Fruit fly (Drosophila melanogaster) whole organism, pupa: Measurements from ENCODE around the gene BBIP1.

Experiments used
- CG12605 ChIP-seq: fragments of 200-800 bp; sonication (Bioruptor generic); IDR thresholded peaks from 2 replicates; pipeline ENCODE4 v1.3.6; 2022; ENCODE audit warnings: missing biosample characterization, missing genetic modification characterization
- CG13204 ChIP-seq: fragments of 200-800 bp; sonication (Bioruptor generic); optimal IDR thresholded peaks from 2 replicates; lab custom pipeline; 2018; ENCODE audit warnings: missing biosample characterization, mild to moderate bottlenecking, missing genetic modification characterization, moderate library complexity
- CG15710 ChIP-seq: fragments of 200-800 bp; sonication (Bioruptor generic); optimal IDR thresholded peaks from 2 replicates; lab custom pipeline; 2018; ENCODE audit warnings: missing biosample characterization, mild to moderate bottlenecking, missing genetic modification characterization, moderate library complexity
- CG32121 ChIP-seq: fragments of 200-800 bp; sonication (Bioruptor generic); IDR thresholded peaks from 2 replicates; pipeline ENCODE4 v1.3.6; 2022; ENCODE audit warnings: missing biosample characterization, missing genetic modification characterization
- CG34367 ChIP-seq: fragments of 200-800 bp; sonication (Bioruptor generic); optimal IDR thresholded peaks from 2 replicates; lab custom pipeline; 2018; ENCODE audit warnings: missing biosample characterization, mild to moderate bottlenecking, missing genetic modification characterization
- CG4496 ChIP-seq: fragments of 200-800 bp; sonication (Bioruptor generic); IDR thresholded peaks from 3 replicates; pipeline ENCODE4 v1.3.6; 2022; ENCODE audit warnings: missing biosample characterization, missing genetic modification characterization
- Pif1A ChIP-seq: fragments of 200-800 bp; sonication (Bioruptor generic); optimal IDR thresholded peaks from 3 replicates; lab custom pipeline; 2016; ENCODE audit warnings: missing biosample characterization, missing genetic modification characterization
- Pif1B ChIP-seq: fragments of 200-800 bp; sonication (Bioruptor generic); optimal IDR thresholded peaks from 3 replicates; lab custom pipeline; 2016; ENCODE audit warnings: missing biosample characterization, missing genetic modification characterization

dm6 chr3R:9435898-9436297, 31.7 kb downstream of the BBIP1 start:
- TF ChIP-seq CG4496 = no peak
- no peak for TF ChIP-seq Pif1B (GFP tag; lab: Kevin White, UChicago)
- no peak for TF ChIP-seq Pif1A (GFP tag; lab: Kevin White, UChicago)
- TF ChIP-seq CG13204 (GFP tag; lab: Kevin White, UChicago) = no peak
- TF ChIP-seq CG15710 (tag; lab: Kevin White, UChicago) = no peak
- no peak for TF ChIP-seq CG32121 (GFP tag; lab: Robert Waterston, UW)
- TF ChIP-seq CG12605 = no peak
- no peak for TF ChIP-seq CG34367 (tag; lab: Kevin White, UChicago)
